Worm (Caenorhabditis elegans) whole organism, L1 larva: ENCODE measurements around the gene cls-1.

Source experiments
- C16A3.4 ChIP-seq: fragments of 150-350 bp; optimal IDR thresholded peaks from 2 replicates; lab custom pipeline; 2014; ENCODE audit warnings: missing biosample characterization, missing genetic modification characterization
- C34B4.2 ChIP-seq: sonication (generic microtip); optimal IDR thresholded peaks from 2 replicates; lab custom pipeline; 2017; ENCODE audit warnings: mild to moderate bottlenecking, missing genetic modification characterization, missing compliant biosample characterization
- Y116A8C.19 ChIP-seq: sonication (generic microtip); optimal IDR thresholded peaks from 2 replicates; lab custom pipeline; 2016; ENCODE audit warnings: missing compliant biosample characterization, missing genetic modification characterization, borderline replicate concordance
- alr-1 ChIP-seq: fragments of 200-800 bp; sonication (Bioruptor generic); optimal IDR thresholded peaks from 2 replicates; lab custom pipeline; 2018; ENCODE audit warnings: borderline replicate concordance, mild to moderate bottlenecking, missing genetic modification characterization, missing compliant biosample characterization
- ama-1 ChIP-seq: fragments of 150-350 bp; optimal IDR thresholded peaks from 2 replicates; lab custom pipeline; 2014
- blmp-1 ChIP-seq: fragments of 150-350 bp; optimal IDR thresholded peaks from 2 replicates; lab custom pipeline; 2014; ENCODE audit warnings: missing biosample characterization, missing genetic modification characterization
- ceh-63 ChIP-seq: fragments of 200-800 bp; sonication (Bioruptor generic); optimal IDR thresholded peaks from 2 replicates; lab custom pipeline; 2018; ENCODE audit warnings: mild to moderate bottlenecking, missing genetic modification characterization, missing compliant biosample characterization
- ceh-8 ChIP-seq: fragments of 200-800 bp; sonication (Bioruptor generic); optimal IDR thresholded peaks from 2 replicates; lab custom pipeline; 2018; ENCODE audit warnings: mild to moderate bottlenecking, missing genetic modification characterization, moderate library complexity, missing compliant biosample characterization
- dpl-1 ChIP-seq, 3 experiments: fragments of 150-350 bp in 2 of 3; sonication (generic microtip) in 1 of 3; optimal IDR thresholded peaks; 2 replicates each; lab custom pipeline; 2014 to 2017; ENCODE audit warnings: missing biosample characterization in 3 of 3, missing genetic modification characterization in 3 of 3, missing genetic modification reagents in 3 of 3
- egl-27 ChIP-seq, 2 experiments: fragments of 150-350 bp in 1 of 2; sonication (generic microtip); optimal IDR thresholded peaks; 3 replicates each; lab custom pipeline; 2017 to 2018; ENCODE audit warnings: missing biosample characterization in 2 of 2, missing genetic modification characterization in 2 of 2, missing genetic modification reagents in 2 of 2
- elt-3 ChIP-seq, 6 experiments: fragments of 150-350 bp in 1 of 6; sonication (generic microtip); optimal IDR thresholded peaks; 2 replicates each; lab custom pipeline; 2017 to 2018; ENCODE audit warnings: missing biosample characterization in 6 of 6, missing genetic modification characterization in 6 of 6, inconsistent platforms in 1 of 6
- fkh-10 ChIP-seq: sonication (generic microtip); optimal IDR thresholded peaks from 2 replicates; lab custom pipeline; 2017; ENCODE audit warnings: missing biosample characterization, missing genetic modification reagents, missing genetic modification characterization
- fkh-4 ChIP-seq: sonication (generic microtip); optimal IDR thresholded peaks from 2 replicates; lab custom pipeline; 2016; ENCODE audit warnings: missing compliant biosample characterization, missing genetic modification characterization, borderline replicate concordance
- grh-1 ChIP-seq: fragments of 200-800 bp; sonication (Bioruptor generic); IDR thresholded peaks from 2 replicates; pipeline ENCODE4 v1.3.6; 2022; ENCODE audit warnings: missing genetic modification reagents, missing genetic modification characterization, missing compliant biosample characterization
- hlh-4 ChIP-seq: sonication (generic microtip); optimal IDR thresholded peaks from 2 replicates; lab custom pipeline; 2016; ENCODE audit warnings: mild to moderate bottlenecking, missing genetic modification characterization, missing compliant biosample characterization
- irx-1 ChIP-seq: sonication (generic microtip); optimal IDR thresholded peaks from 2 replicates; lab custom pipeline; 2016; ENCODE audit warnings: missing genetic modification characterization, missing compliant biosample characterization
- isw-1 ChIP-seq: fragments of 200-800 bp; sonication (Bioruptor generic); IDR thresholded peaks from 2 replicates; pipeline ENCODE4 v1.3.6; 2022; ENCODE audit warnings: missing genetic modification characterization, missing compliant biosample characterization
- lin-14 ChIP-seq: fragments of 200-800 bp; sonication (Bioruptor generic); optimal IDR thresholded peaks from 2 replicates; lab custom pipeline; 2018; ENCODE audit warnings: mild to moderate bottlenecking, missing genetic modification characterization, moderate library complexity, missing compliant biosample characterization
- lin-15B ChIP-seq: fragments of 150-350 bp; sonication (generic microtip); optimal IDR thresholded peaks from 3 replicates; lab custom pipeline; 2014; ENCODE audit warnings: missing biosample characterization, missing genetic modification characterization
- lin-35 ChIP-seq, 2 experiments: fragments of 150-350 bp; optimal IDR thresholded peaks; 2 replicates each; lab custom pipeline; 2014; ENCODE audit warnings: missing biosample characterization in 2 of 2, missing genetic modification characterization in 2 of 2, missing genetic modification reagents in 2 of 2
- lir-3 ChIP-seq: sonication (generic microtip); optimal IDR thresholded peaks from 2 replicates; lab custom pipeline; 2016; ENCODE audit warnings: mild to moderate bottlenecking, missing genetic modification characterization, moderate library complexity, missing compliant biosample characterization; ENCODE audit not compliant: poor library complexity
- lsy-2 ChIP-seq, 2 experiments: fragments of 150-350 bp; optimal IDR thresholded peaks; 2 replicates each; lab custom pipeline; 2014; ENCODE audit warnings: missing biosample characterization in 2 of 2, missing genetic modification characterization in 2 of 2
- mdl-1 ChIP-seq, 2 experiments: fragments of 150-350 bp; optimal IDR thresholded peaks; 2 replicates each; lab custom pipeline; 2014 to 2017; ENCODE audit warnings: missing biosample characterization in 2 of 2, missing genetic modification characterization in 2 of 2, inconsistent platforms in 1 of 2
- mep-1 ChIP-seq: fragments of 150-350 bp; optimal IDR thresholded peaks from 2 replicates; lab custom pipeline; 2014; ENCODE audit warnings: missing biosample characterization, missing genetic modification characterization
- nhr-11 ChIP-seq: fragments of 150-350 bp; optimal IDR thresholded peaks from 2 replicates; lab custom pipeline; 2014; ENCODE audit warnings: missing biosample characterization, missing genetic modification characterization
- nhr-20 ChIP-seq: sonication (generic microtip); optimal IDR thresholded peaks from 2 replicates; lab custom pipeline; 2016; ENCODE audit warnings: mild to moderate bottlenecking, missing genetic modification characterization, missing compliant biosample characterization
- nhr-28 ChIP-seq: fragments of 150-350 bp; optimal IDR thresholded peaks from 2 replicates; lab custom pipeline; 2014; ENCODE audit warnings: missing biosample characterization, missing genetic modification characterization
- nhr-47 ChIP-seq: sonication (generic microtip); optimal IDR thresholded peaks from 2 replicates; lab custom pipeline; 2016; ENCODE audit warnings: mild to moderate bottlenecking, missing genetic modification characterization, moderate library complexity, missing compliant biosample characterization
- nhr-71 ChIP-seq: sonication (generic microtip); optimal IDR thresholded peaks from 2 replicates; lab custom pipeline; 2016; ENCODE audit warnings: mild to moderate bottlenecking, missing genetic modification characterization, moderate library complexity, missing compliant biosample characterization
- nhr-85 ChIP-seq: sonication (generic microtip); peaks from one replicate; lab custom pipeline; 2016; ENCODE audit warnings: missing genetic modification characterization, inconsistent platforms, missing compliant biosample characterization
- nhr-90 ChIP-seq: sonication (generic microtip); optimal IDR thresholded peaks from 2 replicates; lab custom pipeline; 2016; ENCODE audit warnings: mild to moderate bottlenecking, missing genetic modification characterization, missing compliant biosample characterization; ENCODE audit not compliant: poor library complexity
- pag-3 ChIP-seq: sonication (generic microtip); optimal IDR thresholded peaks from 2 replicates; lab custom pipeline; 2017; ENCODE audit warnings: missing genetic modification characterization, mild to moderate bottlenecking, missing compliant biosample characterization, antibody characterized with exemption, borderline replicate concordance; ENCODE audit not compliant: insufficient read depth
- pax-3 ChIP-seq: fragments of 200-800 bp; sonication (Bioruptor generic); optimal IDR thresholded peaks from 2 replicates; lab custom pipeline; 2018; ENCODE audit warnings: mild to moderate bottlenecking, missing genetic modification characterization, moderate library complexity, missing compliant biosample characterization
- rnt-1 ChIP-seq: sonication (generic microtip); optimal IDR thresholded peaks from 2 replicates; lab custom pipeline; 2016; ENCODE audit warnings: mild to moderate bottlenecking, missing genetic modification characterization, moderate library complexity, missing compliant biosample characterization
- snu-23 ChIP-seq: sonication (generic microtip); optimal IDR thresholded peaks from 2 replicates; lab custom pipeline; 2016; ENCODE audit warnings: missing genetic modification characterization, missing compliant biosample characterization
- sox-4 ChIP-seq: sonication (generic microtip); optimal IDR thresholded peaks from 2 replicates; lab custom pipeline; 2016; ENCODE audit warnings: missing genetic modification characterization, missing compliant biosample characterization
- sptf-1 ChIP-seq: fragments of 150-350 bp; optimal IDR thresholded peaks from 2 replicates; lab custom pipeline; 2014; ENCODE audit warnings: missing biosample characterization, missing genetic modification characterization
- swsn-7 ChIP-seq: sonication (generic microtip); optimal IDR thresholded peaks from 2 replicates; lab custom pipeline; 2016; ENCODE audit warnings: missing genetic modification characterization, missing compliant biosample characterization
- tbx-2 ChIP-seq: sonication (generic microtip); optimal IDR thresholded peaks from 2 replicates; lab custom pipeline; 2016; ENCODE audit warnings: missing genetic modification characterization, missing compliant biosample characterization
- unc-62 ChIP-seq: fragments of 150-350 bp; optimal IDR thresholded peaks from 2 replicates; lab custom pipeline; 2014; ENCODE audit warnings: missing biosample characterization, missing genetic modification reagents, missing genetic modification characterization
- unc-86 ChIP-seq: sonication (generic microtip); optimal IDR thresholded peaks from 2 replicates; lab custom pipeline; 2016; ENCODE audit warnings: missing genetic modification characterization, missing compliant biosample characterization
- unc-98 ChIP-seq: fragments of 200-800 bp; sonication (Bioruptor generic); IDR thresholded peaks from 2 replicates; pipeline ENCODE4 v1.3.6; 2022; ENCODE audit warnings: missing genetic modification characterization, missing compliant biosample characterization
- vab-15 ChIP-seq: sonication (generic microtip); optimal IDR thresholded peaks from 2 replicates; lab custom pipeline; 2017; ENCODE audit warnings: missing genotype, mild to moderate bottlenecking, missing genetic modification characterization, missing compliant biosample characterization
- zip-4 ChIP-seq: fragments of 200-800 bp; sonication (Bioruptor generic); optimal IDR thresholded peaks from 2 replicates; lab custom pipeline; 2018; ENCODE audit warnings: mild to moderate bottlenecking, missing genetic modification characterization, moderate library complexity, missing compliant biosample characterization
- ztf-11 ChIP-seq, 2 experiments: sonication (generic microtip); optimal IDR thresholded peaks; 2 replicates each; lab custom pipeline; 2016 to 2017; ENCODE audit warnings: missing genetic modification characterization in 2 of 2, missing biosample characterization in 1 of 2, missing compliant biosample characterization in 1 of 2

The cls-1 gene

ce11 chrIII:7488303-7488702 is 19.7 kb upstream of the cls-1 start (continued):
- TF ChIP-seq lin-15B = no peak
- no peak for TF ChIP-seq hlh-4 (tag; lab: Kevin White, UChicago)
- TF ChIP-seq sptf-1 = no peak
- TF ChIP-seq sox-4 (tag; lab: Kevin White, UChicago) = no peak
- TF ChIP-seq ceh-8 (GFP tag; lab: Kevin White, UChicago) = no peak
- peak; percentile 73 for TF ChIP-seq nhr-71
- TF ChIP-seq C16A3.4 (tag; lab: Kevin White, UChicago) = peak; percentile 36
- peak; percentile 37 for TF ChIP-seq tbx-2 (tag; lab: Kevin White, UChicago)
- peak in 1 of 2 experiments; percentile 12 for TF ChIP-seq lin-35 (GFP tag; optimal IDR thresholded peaks at IDR 0.05; lab: Kevin White, UChicago)
- TF ChIP-seq C34B4.2 (tag; lab: Kevin White, UChicago) = no peak
- TF ChIP-seq mep-1 (tag; lab: Kevin White, UChicago) = peak; percentile 59
- peak; percentile 94 for TF ChIP-seq lin-14 (GFP tag; lab: Kevin White, UChicago)
- peak; percentile 22 for TF ChIP-seq nhr-47

ce11 chrIII:7489055-7489534 is 18.9 kb upstream of the cls-1 start, which contains the start of gene mup-4:
Gene mup-4 (minus strand): TSS chrIII:7489105.
- peak; percentile 85 for TF ChIP-seq nhr-85
- 0 out of 2 replicates have a peak, but pooled peaks have one; percentile 11 for TF ChIP-seq grh-1 (GFP tag; lab: Robert Waterston, UW)
- no peak for TF ChIP-seq isw-1
- TF ChIP-seq unc-86 (tag; lab: Kevin White, UChicago) = no peak
- TF ChIP-seq pax-3 (tag; lab: Kevin White, UChicago) = no peak
- TF ChIP-seq swsn-7 (tag; lab: Kevin White, UChicago) = no peak
- TF ChIP-seq nhr-20 (tag; lab: Kevin White, UChicago) = peak; percentile 43
- TF ChIP-seq zip-4 (GFP tag; lab: Kevin White, UChicago) = no peak
- TF ChIP-seq rnt-1 (tag; lab: Kevin White, UChicago) = no peak
- TF ChIP-seq lir-3 (tag; lab: Kevin White, UChicago) = no peak
- TF ChIP-seq lin-35 (GFP tag; optimal IDR thresholded peaks at IDR 0.05; lab: Kevin White, UChicago) = no peak
- no peak for TF ChIP-seq ztf-11 (tag; optimal IDR thresholded peaks at IDR 0.05; lab: Kevin White, UChicago)
- no peak for TF ChIP-seq fkh-4 (tag; lab: Kevin White, UChicago)
- peak; percentile 39 for TF ChIP-seq nhr-90 (tag; lab: Kevin White, UChicago)
- TF ChIP-seq nhr-47 = no peak
- peak in 4 of 6 experiments; percentile 11 to 65 (median 39) for TF ChIP-seq elt-3 (tag; optimal IDR thresholded peaks at IDR 0.05; lab: Kevin White, UChicago)
- peak; percentile 4 to 21 for TF ChIP-seq lsy-2 (tag; optimal IDR thresholded peaks at IDR 0.05; lab: Kevin White, UChicago)
- no peak for TF ChIP-seq alr-1 (tag; lab: Kevin White, UChicago)
- no peak for TF ChIP-seq lin-15B
- no peak for TF ChIP-seq fkh-10
- no peak for TF ChIP-seq mdl-1 (tag; optimal IDR thresholded peaks at IDR 0.05; lab: Kevin White, UChicago)
- TF ChIP-seq unc-62 (GFP tag; lab: Kevin White, UChicago) = no peak
- peak; percentile 43 for TF ChIP-seq nhr-71
- no peak for TF ChIP-seq egl-27 (tag; optimal IDR thresholded peaks at IDR 0.05; lab: Kevin White, UChicago)
- no peak for TF ChIP-seq vab-15 (tag; lab: Kevin White, UChicago)
- TF ChIP-seq tbx-2 (tag; lab: Kevin White, UChicago) = peak; percentile 17
- no peak for TF ChIP-seq nhr-28 (tag; lab: Kevin White, UChicago)
- no peak for TF ChIP-seq ceh-63 (GFP tag; lab: Kevin White, UChicago)
- no peak for TF ChIP-seq unc-98 (GFP tag; lab: Robert Waterston, UW)
- peak; percentile 72 for TF ChIP-seq lin-14 (GFP tag; lab: Kevin White, UChicago)
- no peak for TF ChIP-seq nhr-11
- no peak for TF ChIP-seq Y116A8C.19
- no peak for TF ChIP-seq ama-1 (lab: Kevin White, UChicago)
- peak; percentile 65 for TF ChIP-seq blmp-1 (tag; lab: Kevin White, UChicago)
- peak; percentile 91 for TF ChIP-seq pag-3 (tag; lab: Kevin White, UChicago)
- peak in 1 of 3 experiments; percentile 15 for TF ChIP-seq dpl-1 (GFP tag; optimal IDR thresholded peaks at IDR 0.05; lab: Kevin White, UChicago)
- peak; percentile 49 for TF ChIP-seq snu-23 (GFP tag; lab: Kevin White, UChicago)
- no peak for TF ChIP-seq irx-1 (tag; lab: Kevin White, UChicago)
- TF ChIP-seq, all 84 proteins: peak for 13
